Worm (Caenorhabditis elegans) whole organism, L3 larva: ENCODE results near the gene T22B7.4.

Source experiments
- R02D3.7 ChIP-seq: fragments of 150-350 bp; optimal IDR thresholded peaks from 2 replicates; lab custom pipeline; 2014; ENCODE audit warnings: missing biosample characterization, missing genetic modification characterization
- fkh-10 ChIP-seq: sonication (generic microtip); optimal IDR thresholded peaks from 2 replicates; lab custom pipeline; 2017; ENCODE audit warnings: missing biosample characterization, missing genetic modification reagents, missing genetic modification characterization
- jun-1 ChIP-seq: fragments of 150-350 bp; optimal IDR thresholded peaks from 2 replicates; lab custom pipeline; 2014; ENCODE audit warnings: missing biosample characterization, missing genetic modification reagents, missing genetic modification characterization
- lsy-12 ChIP-seq: sonication (generic microtip); optimal IDR thresholded peaks from 2 replicates; lab custom pipeline; 2016; ENCODE audit warnings: mild to moderate bottlenecking, missing genetic modification characterization, missing compliant biosample characterization
- pqm-1 ChIP-seq: fragments of 150-350 bp; optimal IDR thresholded peaks from 2 replicates; lab custom pipeline; 2017; ENCODE audit warnings: missing biosample characterization, missing genetic modification characterization, inconsistent platforms
- snpc-4 ChIP-seq: fragments of 150-350 bp; optimal IDR thresholded peaks from 2 replicates; lab custom pipeline; 2014; ENCODE audit warnings: missing biosample characterization, missing genetic modification characterization
- tbx-2 ChIP-seq: sonication (generic microtip); optimal IDR thresholded peaks from 2 replicates; lab custom pipeline; 2016; ENCODE audit warnings: mild to moderate bottlenecking, missing genetic modification characterization, missing compliant biosample characterization
- unc-39 ChIP-seq: sonication (generic microtip); optimal IDR thresholded peaks from 4 replicates; lab custom pipeline; 2017; ENCODE audit warnings: missing biosample characterization, missing genetic modification characterization

ce11 chrX:5631626-5632025 lies 9.6 kb downstream of the T22B7.4 start, which contains the start of gene T22B7.8:
- TF ChIP-seq pqm-1 (no peak), R02D3.7 (no peak), fkh-10 (GFP tag; lab: Kevin White, UChicago) (no peak), snpc-4 (tag; lab: Kevin White, UChicago) (no peak), tbx-2 (no peak), unc-39 (tag; lab: Kevin White, UChicago) (no peak), lsy-12 (tag; lab: Kevin White, UChicago) (no peak), jun-1 (tag; lab: Kevin White, UChicago) (no peak)
